Worm (Caenorhabditis elegans): ENCODE results near the gene C26E1.2.

Gene C26E1.2

DNA sequence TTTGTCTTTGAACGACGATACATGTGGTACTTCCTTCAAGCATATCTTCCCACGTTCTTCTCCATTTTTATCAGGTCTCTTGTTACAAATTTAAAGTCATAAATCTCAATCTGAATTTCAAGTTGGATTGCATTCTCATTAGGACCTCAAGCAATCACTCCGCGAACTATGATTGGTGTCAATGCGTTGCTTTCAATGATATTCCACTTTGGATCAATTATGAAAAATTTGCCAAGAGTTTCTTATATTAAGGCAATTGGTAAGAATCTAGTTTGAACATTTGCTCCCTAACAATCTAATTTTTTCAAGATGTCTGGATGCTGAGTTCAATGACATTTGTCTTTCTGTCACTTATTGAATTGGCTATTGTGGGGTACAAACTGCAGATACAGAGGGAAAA lies 37.3 kb downstream of the C26E1.2 start:
- TF ChIP-seq somi-1 (GFP tag; optimal IDR thresholded peaks at IDR 0.05) (no peak), athp-1 (tag; optimal IDR thresholded peaks at IDR 0.05) (no peak), lag-1 (GFP tag; IDR thresholded peaks at IDR 0.05) (no peak), Y67H2A.10 (GFP tag; conservative IDR thresholded peaks at IDR 0.05) (no peak), nhr-80 (tag; optimal IDR thresholded peaks at IDR 0.05) (no peak), rcor-1 (GFP tag; IDR thresholded peaks at IDR 0.05) (no peak), hlh-26 (GFP tag; conservative IDR thresholded peaks at IDR 0.05) (no peak)

ce11 chrV:13345867-13346328 lies 41.0 kb downstream of the C26E1.2 start, which contains the start of gene twk-43:
Gene twk-43 (plus strand): TSS chrV:13346278.
- TF ChIP-seq him-1 (tag; optimal IDR thresholded peaks at IDR 0.05), result no peak
- TF ChIP-seq zim-3 (tag; optimal IDR thresholded peaks at IDR 0.05), result no peak
- no peak for TF ChIP-seq F49E8.2 (tag; optimal IDR thresholded peaks at IDR 0.05; ENCODE audit: insufficient read depth)
- TF ChIP-seq egl-18 (GFP tag; IDR thresholded peaks at IDR 0.05), result no peak
- TF ChIP-seq lin-54 (GFP tag; optimal IDR thresholded peaks at IDR 0.05), result no peak
- no peak for TF ChIP-seq gei-17 (GFP tag; optimal IDR thresholded peaks at IDR 0.05)
- TF ChIP-seq snpc-1.1 (tag; optimal IDR thresholded peaks at IDR 0.05; ENCODE audit: insufficient read depth), result no peak
- TF ChIP-seq hlh-12 (tag; optimal IDR thresholded peaks at IDR 0.05), result no peak
- no peak for TF ChIP-seq sdz-38 (tag; optimal IDR thresholded peaks at IDR 0.05)
- no peak for TF ChIP-seq mcd-1 (GFP tag; IDR thresholded peaks at IDR 0.05)
- TF ChIP-seq dpff-1 (tag; optimal IDR thresholded peaks at IDR 0.05), result no peak
- TF ChIP-seq T26A5.8 (tag; optimal IDR thresholded peaks at IDR 0.05), result no peak
- TF ChIP-seq mes-4 (tag; optimal IDR thresholded peaks at IDR 0.05), result no peak
- no peak for TF ChIP-seq nhr-179 (tag; optimal IDR thresholded peaks at IDR 0.05)
- TF ChIP-seq egrh-3 (GFP tag; IDR thresholded peaks at IDR 0.05), result no peak
- TF ChIP-seq F55B11.4 (tag; optimal IDR thresholded peaks at IDR 0.05; ENCODE audit: borderline replicate concordance, insufficient read depth), result no peak
- TF ChIP-seq lin-40 (tag; optimal IDR thresholded peaks at IDR 0.05), result no peak
- no peak for TF ChIP-seq ztf-3 (GFP tag; optimal IDR thresholded peaks at IDR 0.05)
- no peak for TF ChIP-seq ztf-22 (GFP tag; optimal IDR thresholded peaks at IDR 0.05)

DNA sequence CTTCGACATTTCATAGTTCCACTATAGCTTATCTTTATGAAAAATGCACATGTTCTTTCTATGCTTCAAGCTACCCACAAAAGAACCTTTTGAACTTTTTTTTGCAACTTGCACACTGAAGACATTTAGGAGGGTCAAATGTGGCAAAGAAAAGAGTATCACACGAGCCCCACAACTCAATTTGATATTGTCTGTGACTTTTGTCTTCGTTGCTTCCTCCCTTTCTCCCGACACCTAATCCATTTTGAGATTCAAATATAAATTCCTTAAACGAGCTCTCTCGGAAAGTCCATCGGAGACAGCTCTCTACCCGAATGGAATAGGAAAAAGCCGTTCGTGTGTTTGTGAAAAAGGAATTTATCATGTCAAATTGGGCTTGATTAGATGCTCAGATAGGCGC lies 45.4 kb downstream of the C26E1.2 start:
- TF ChIP-seq ztf-25 (GFP tag; IDR thresholded peaks at IDR 0.05) (no peak), ztf-26 (tag; optimal IDR thresholded peaks at IDR 0.05) (no peak), tbp1 (GFP tag; optimal IDR thresholded peaks at IDR 0.05) (no peak), rpc-1 (optimal IDR thresholded peaks at IDR 0.05) (no peak), rpc-1 (tag; optimal IDR thresholded peaks at IDR 0.05) (no peak), egrh-3 (GFP tag; IDR thresholded peaks at IDR 0.05) (no peak)

ce11 chrV:13351773-13352172 lies 46.8 kb downstream of the C26E1.2 start:
- TF ChIP-seq ztf-3 (GFP tag; optimal IDR thresholded peaks at IDR 0.05) (no peak), sdz-38 (tag; optimal IDR thresholded peaks at IDR 0.05) (no peak), nhr-90 (tag; optimal IDR thresholded peaks at IDR 0.05) (no peak), dpl-1 (GFP tag; optimal IDR thresholded peaks at IDR 0.05) (no peak), hsf-1 (GFP tag; IDR thresholded peaks at IDR 0.05) (no peak), ceh-58 (GFP tag; IDR thresholded peaks at IDR 0.05) (no peak)

DNA sequence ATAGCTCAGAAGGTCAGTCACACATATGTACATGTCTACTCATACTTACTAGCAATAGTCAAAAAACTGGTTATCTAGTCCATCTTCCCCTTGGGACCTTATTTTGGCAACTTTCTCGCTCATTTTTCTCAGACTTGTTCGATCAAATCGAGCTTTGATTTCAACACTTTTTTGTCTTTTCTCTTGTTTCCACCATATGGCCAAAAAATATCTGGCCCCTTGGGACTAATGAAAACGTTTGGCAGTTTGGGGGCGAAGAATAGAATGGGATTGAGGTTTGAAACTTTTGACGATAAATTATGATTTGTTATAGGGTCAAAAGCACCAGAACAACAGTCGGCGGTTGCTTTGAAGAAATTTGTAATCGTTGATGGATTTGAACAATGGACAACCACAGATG lies 47.5 kb downstream of the C26E1.2 start:
- 0 out of 2 replicates have a peak, but pooled peaks have one; percentile 62 for TF ChIP-seq F37B4.10 (GFP tag; IDR thresholded peaks at IDR 0.05)
- TF ChIP-seq rpc-1 (optimal IDR thresholded peaks at IDR 0.05), result no peak
- no peak for TF ChIP-seq rpc-1 (tag; optimal IDR thresholded peaks at IDR 0.05)
